Worm (Caenorhabditis elegans): ENCODE results near the gene ppm-1.A.

ppm-1.A gene

ce11 chrV:10578938-10579337, 42.8 kb upstream of the ppm-1.A start, which contains the start of the genes erh-1 and lpd-9 (continued):
- TF ChIP-seq nhr-25 (tag; optimal IDR thresholded peaks at IDR 0.05) = peak; percentile 33
- TF ChIP-seq eor-1 (tag; optimal IDR thresholded peaks at IDR 0.05) = no peak
- no peak for TF ChIP-seq fos-1 (tag; optimal IDR thresholded peaks at IDR 0.05)

ce11 chrV:10578226-10578625, 42.0 kb upstream of the ppm-1.A start, which contains the start of gene mics-1:
mics-1 (minus strand) TSS chrV:10578326.
- no peak for TF ChIP-seq sea-2 (GFP tag; optimal IDR thresholded peaks at IDR 0.05)
- no peak for TF ChIP-seq nhr-43 (tag; optimal IDR thresholded peaks at IDR 0.05; ENCODE audit: poor library complexity, severe bottlenecking)
- no peak for TF ChIP-seq mml-1 (tag; optimal IDR thresholded peaks at IDR 0.05)
- TF ChIP-seq mdl-1 (tag; optimal IDR thresholded peaks at IDR 0.05) = no peak
- TF ChIP-seq egl-5 (tag; optimal IDR thresholded peaks at IDR 0.05) = no peak
- TF ChIP-seq elt-1 (tag; optimal IDR thresholded peaks at IDR 0.05) = no peak
- no peak for TF ChIP-seq ceh-16 (tag; optimal IDR thresholded peaks at IDR 0.05)
- TF ChIP-seq elt-3 (tag; optimal IDR thresholded peaks at IDR 0.05) = no peak
- no peak for TF ChIP-seq lsy-12 (tag; optimal IDR thresholded peaks at IDR 0.05)
- no peak for TF ChIP-seq daf-12 (tag; optimal IDR thresholded peaks at IDR 0.05)
- TF ChIP-seq aly-2 (tag; optimal IDR thresholded peaks at IDR 0.05) = no peak
- no peak for TF ChIP-seq fkh-10 (GFP tag; optimal IDR thresholded peaks at IDR 0.05)
- no peak for TF ChIP-seq pqm-1 (tag; optimal IDR thresholded peaks at IDR 0.05)

ce11 chrV:10576319-10576718, 40.1 kb upstream of the ppm-1.A start, which contains the start of gene vps-54:
vps-54 (minus strand) TSS chrV:10576419.
- TF ChIP-seq R02D3.7 (tag; optimal IDR thresholded peaks at IDR 0.05) (no peak), aly-2 (tag; optimal IDR thresholded peaks at IDR 0.05) (no peak), ceh-9 (tag; optimal IDR thresholded peaks at IDR 0.05) (no peak), nhr-76 (tag; optimal IDR thresholded peaks at IDR 0.05) (no peak), zag-1 (tag; optimal IDR thresholded peaks at IDR 0.05) (no peak), mdl-1 (tag; optimal IDR thresholded peaks at IDR 0.05) (no peak), snpc-4 (tag; optimal IDR thresholded peaks at IDR 0.05) (no peak), ama-1 (optimal IDR thresholded peaks at IDR 0.05) (no peak), fos-1 (tag; optimal IDR thresholded peaks at IDR 0.05) (no peak), lin-39 (tag; optimal IDR thresholded peaks at IDR 0.05) (no peak)

- TF ChIP-seq skn-1 (tag; optimal IDR thresholded peaks at IDR 0.05) (no peak), lin-15B (tag; optimal IDR thresholded peaks at IDR 0.05) (no peak), mml-1 (tag; optimal IDR thresholded peaks at IDR 0.05) (no peak), fkh-10 (GFP tag; optimal IDR thresholded peaks at IDR 0.05) (no peak), elt-1 (tag; optimal IDR thresholded peaks at IDR 0.05) (no peak), unc-62 (GFP tag; optimal IDR thresholded peaks at IDR 0.05) (no peak), daf-12 (tag; optimal IDR thresholded peaks at IDR 0.05) (no peak), jun-1 (tag; optimal IDR thresholded peaks at IDR 0.05) (no peak), nhr-12 (tag; optimal IDR thresholded peaks at IDR 0.05) (no peak), ZK546.5 (tag; optimal IDR thresholded peaks at IDR 0.05) (no peak), ama-1 (optimal IDR thresholded peaks at IDR 0.05) (no peak), egl-5 (tag; optimal IDR thresholded peaks at IDR 0.05) (no peak), ztf-4 (tag; optimal IDR thresholded peaks at IDR 0.05) (no peak), pha-4 (tag; optimal IDR thresholded peaks at IDR 0.05) (no peak), lsy-12 (tag; optimal IDR thresholded peaks at IDR 0.05) (no peak), hmg-11 (tag; optimal IDR thresholded peaks at IDR 0.05) (no peak), pqm-1 (tag; optimal IDR thresholded peaks at IDR 0.05) (no peak), nhr-28 (tag; optimal IDR thresholded peaks at IDR 0.05) (no peak), ceh-82 (tag; optimal IDR thresholded peaks at IDR 0.05) (no peak)
These were observed 38.0 kb upstream of the ppm-1.A start for ce11 chrV:10574197-10574596.

- TF ChIP-seq unc-39 (tag; optimal IDR thresholded peaks at IDR 0.05) = no peak
These were observed 36.4 kb upstream of the ppm-1.A start, which contains the start of gene del-6 for ce11 chrV:10572614-10573013. del-6 (plus strand) TSS chrV:10572914.

ce11 chrV:10571523-10571922, 35.3 kb upstream of the ppm-1.A start:
- TF ChIP-seq elt-2 (tag; optimal IDR thresholded peaks at IDR 0.05) = no peak
- peak in 1 of 3 experiments; percentile 1 for TF ChIP-seq elt-3 (tag; optimal IDR thresholded peaks at IDR 0.05)
